Comparison of ENCODE assay signal across 5 worm cellular contexts in genomic region chrV:12961085-12961560, ce11.
TF ChIP-seq lines count a peak whose summit lies in the region.

Gene mpst-7, minus strand, starts transcription at chrV:12961135.

TF ChIP-seq in whole organism, L1 larva, 84 proteins besides CTCF, POLR2A, EP300 and RAD21:
- peak; percentile 83 for TF ChIP-seq blmp-1 (tag; optimal IDR thresholded peaks at IDR 0.05; lab: Kevin White, UChicago)
- no peak for TF ChIP-seq ztf-4 (tag; optimal IDR thresholded peaks at IDR 0.05; lab: Kevin White, UChicago)
- TF ChIP-seq lin-14 (GFP tag; optimal IDR thresholded peaks at IDR 0.05; lab: Kevin White, UChicago) = peak; percentile 80
- no peak for TF ChIP-seq snpc-4 (tag; optimal IDR thresholded peaks at IDR 0.05; lab: Kevin White, UChicago)
- TF ChIP-seq efl-1 (optimal IDR thresholded peaks at IDR 0.05; lab: Kevin White, UChicago) = no peak
- TF ChIP-seq efl-1 (GFP tag; optimal IDR thresholded peaks at IDR 0.05 in 1 of 2; lab: Kevin White, UChicago) = peak in 1 of 2 experiments; percentile 65
TF ChIP-seq in whole organism, L1 larva: peak in this region for 3.

TF ChIP-seq in whole organism, L2 larva, 48 proteins besides CTCF, POLR2A, EP300 and RAD21:
- TF ChIP-seq ceh-16 (tag; optimal IDR thresholded peaks at IDR 0.05; lab: Kevin White, UChicago) (no peak), fos-1 (tag; optimal IDR thresholded peaks at IDR 0.05; lab: Kevin White, UChicago) (peak; percentile 35), nhr-25 (tag; optimal IDR thresholded peaks at IDR 0.05; lab: Kevin White, UChicago) (peak; percentile 20)

TF ChIP-seq in whole organism, L3 larva, 47 proteins besides CTCF, POLR2A, EP300 and RAD21:
- TF ChIP-seq nhr-23 (tag; optimal IDR thresholded peaks at IDR 0.05; lab: Kevin White, UChicago) (peak; percentile 21), unc-39 (tag; optimal IDR thresholded peaks at IDR 0.05; lab: Kevin White, UChicago) (no peak), skn-1 (tag; optimal IDR thresholded peaks at IDR 0.05; lab: Kevin White, UChicago) (no peak), nhr-12 (tag; optimal IDR thresholded peaks at IDR 0.05; lab: Kevin White, UChicago) (no peak), fkh-2 (tag; optimal IDR thresholded peaks at IDR 0.05; lab: Kevin White, UChicago) (no peak), nhr-28 (tag; optimal IDR thresholded peaks at IDR 0.05; lab: Kevin White, UChicago) (no peak), fkh-10 (GFP tag; optimal IDR thresholded peaks at IDR 0.05; lab: Kevin White, UChicago) (no peak), ceh-16 (tag; optimal IDR thresholded peaks at IDR 0.05; lab: Kevin White, UChicago) (no peak), elt-3 (tag; optimal IDR thresholded peaks at IDR 0.05; lab: Kevin White, UChicago) (no peak), nhr-25 (tag; optimal IDR thresholded peaks at IDR 0.05; lab: Kevin White, UChicago) (peak; percentile 57)
TF ChIP-seq in whole organism, L3 larva: peak in this region for 2.

TF ChIP-seq in whole organism, L4 larva, 104 proteins besides CTCF, POLR2A, EP300 and RAD21:
- TF ChIP-seq ceh-82 (tag; optimal IDR thresholded peaks at IDR 0.05; lab: Kevin White, UChicago) = no peak
- no peak for TF ChIP-seq jun-1 (tag; optimal IDR thresholded peaks at IDR 0.05; lab: Kevin White, UChicago)
- TF ChIP-seq nhr-41 (GFP tag; IDR thresholded peaks at IDR 0.05; lab: Robert Waterston, UW) = no peak
- no peak for TF ChIP-seq madf-5 (GFP tag; IDR thresholded peaks at IDR 0.05; lab: Robert Waterston, UW)
- TF ChIP-seq nhr-102 (tag; optimal IDR thresholded peaks at IDR 0.05; lab: Kevin White, UChicago) = no peak
- TF ChIP-seq nhr-237 (tag; optimal IDR thresholded peaks at IDR 0.05; lab: Kevin White, UChicago) = no peak
- peak; percentile 12 for TF ChIP-seq nhr-28 (tag; optimal IDR thresholded peaks at IDR 0.05; lab: Kevin White, UChicago)
- TF ChIP-seq dmd-9 (GFP tag; IDR thresholded peaks at IDR 0.05; lab: Robert Waterston, UW) = no peak
- TF ChIP-seq unc-62 (GFP tag; optimal IDR thresholded peaks at IDR 0.05 in 1 of 2; lab: Kevin White, UChicago) = peak in 1 of 2 experiments; percentile 25
- no peak for TF ChIP-seq unc-62 (tag; optimal IDR thresholded peaks at IDR 0.05; lab: Kevin White, UChicago)
- no peak for TF ChIP-seq aly-2 (tag; optimal IDR thresholded peaks at IDR 0.05; lab: Kevin White, UChicago)
- no peak for TF ChIP-seq mes-2 (tag; optimal IDR thresholded peaks at IDR 0.05; lab: Kevin White, UChicago; ENCODE audit: poor library complexity, severe bottlenecking)
TF ChIP-seq in whole organism, L4 larva: peak in this region for 2.

TF ChIP-seq in whole organism, young adult, 124 proteins besides CTCF, POLR2A, EP300 and RAD21:
- TF ChIP-seq ztf-18 (tag; optimal IDR thresholded peaks at IDR 0.05; lab: Kevin White, UChicago) (no peak), Y56A3A.18 (GFP tag; IDR thresholded peaks at IDR 0.05; lab: Robert Waterston, UW) (no peak), rpc-1 (optimal IDR thresholded peaks at IDR 0.05; lab: Kevin White, UChicago) (no peak), rpc-1 (tag; optimal IDR thresholded peaks at IDR 0.05; lab: Kevin White, UChicago) (no peak), mxl-1 (tag; optimal IDR thresholded peaks at IDR 0.05; lab: Kevin White, UChicago) (no peak), efl-1 (GFP tag; optimal IDR thresholded peaks at IDR 0.05; lab: Kevin White, UChicago) (peak; percentile 57), rec-8 (tag; optimal IDR thresholded peaks at IDR 0.05; lab: Kevin White, UChicago) (no peak), nhr-80 (tag; optimal IDR thresholded peaks at IDR 0.05; lab: Kevin White, UChicago) (no peak), sptf-2 (GFP tag; optimal IDR thresholded peaks at IDR 0.05; lab: Kevin White, UChicago) (no peak), madf-6 (GFP tag; IDR thresholded peaks at IDR 0.05; lab: Robert Waterston, UW) (peak; percentile 36; the same call in 1 of the 2 replicates), hmg-1.2 (GFP tag; IDR thresholded peaks at IDR 0.05; lab: Robert Waterston, UW) (no peak), bed-1 (GFP tag; IDR thresholded peaks at IDR 0.05; lab: Robert Waterston, UW) (no peak), C17E4.6 (GFP tag; IDR thresholded peaks at IDR 0.05; lab: Robert Waterston, UW) (no peak), aptf-3 (GFP tag; IDR thresholded peaks at IDR 0.05; lab: Robert Waterston, UW) (no peak), T07F8.4 (tag; optimal IDR thresholded peaks at IDR 0.05; lab: Kevin White, UChicago) (no peak), ceh-27 (GFP tag; optimal IDR thresholded peaks at IDR 0.05; lab: Kevin White, UChicago) (no peak)
